Worm (Caenorhabditis elegans): Measurements from ENCODE around the gene C26D10.6.

Gene C26D10.6

DNA sequence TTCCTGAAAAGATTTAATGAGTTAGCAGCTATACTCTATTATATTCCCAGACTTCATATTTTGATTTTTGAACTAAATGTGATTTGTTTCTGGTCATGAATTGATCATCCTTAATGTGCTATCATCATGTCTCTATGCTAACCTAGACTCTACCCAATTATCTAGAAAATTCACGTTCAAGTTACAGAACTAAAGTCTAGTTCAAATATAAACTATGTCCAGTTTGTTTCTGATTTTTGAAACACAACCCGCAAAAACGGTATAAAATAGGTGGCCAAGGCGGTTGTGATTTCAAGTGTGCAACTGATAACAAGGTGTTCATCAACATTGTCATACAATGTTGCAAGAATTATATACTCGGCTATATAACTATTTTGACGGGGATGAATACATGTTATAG, 36.3 kb upstream of the C26D10.6 start, which contains the start of gene F49E12.10:
F49E12.10 (plus strand) TSS at position 301 of the 400 bp plus-strand sequence.
- TF ChIP-seq nhr-80 (tag; optimal IDR thresholded peaks at IDR 0.05): peak; percentile 27
- no peak for TF ChIP-seq somi-1 (GFP tag; optimal IDR thresholded peaks at IDR 0.05)
- no peak for TF ChIP-seq ama-1 (optimal IDR thresholded peaks at IDR 0.05)
- no peak for TF ChIP-seq ama-1 (GFP tag; optimal IDR thresholded peaks at IDR 0.05)
- no peak for TF ChIP-seq madf-3 (GFP tag; IDR thresholded peaks at IDR 0.05)
- no peak for TF ChIP-seq lin-26 (GFP tag; IDR thresholded peaks at IDR 0.05)

DNA sequence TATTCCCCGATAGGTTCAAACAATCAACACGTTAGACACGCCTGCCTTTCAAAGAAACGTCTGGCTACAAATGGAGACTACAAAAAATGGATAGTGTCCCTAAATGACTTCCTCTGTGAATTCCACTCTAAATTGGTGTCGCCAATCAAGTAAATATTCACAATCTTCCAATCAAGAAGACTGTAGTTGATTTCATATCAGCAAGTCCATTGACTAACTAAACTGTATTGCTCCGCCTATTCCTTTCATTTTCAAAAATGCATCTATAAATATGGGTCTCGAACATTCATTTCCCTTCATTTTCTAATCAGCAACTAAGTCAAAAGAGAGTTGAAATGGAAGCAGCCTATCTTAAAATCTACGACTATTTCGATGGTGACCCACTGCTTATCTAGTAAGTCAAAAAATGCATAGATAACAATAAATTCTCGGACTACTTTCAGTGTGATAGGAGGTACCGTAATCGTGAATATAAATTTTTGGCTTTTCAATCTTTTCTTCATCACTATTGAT, 33.6 kb upstream of the C26D10.6 start, which contains the start of gene drd-1:
drd-1 (plus strand) TSS at position 51 of the 513 bp plus-strand sequence.
- TF ChIP-seq fkh-3 (tag; optimal IDR thresholded peaks at IDR 0.05): no peak
- TF ChIP-seq madf-10 (tag; optimal IDR thresholded peaks at IDR 0.05): no peak
- peak in 1 of 2 experiments; percentile 40 for TF ChIP-seq let-607 (tag; optimal IDR thresholded peaks at IDR 0.05)
- no peak for TF ChIP-seq lin-54 (GFP tag; optimal IDR thresholded peaks at IDR 0.05)
- peak; percentile 96 for TF ChIP-seq nhr-80 (tag; optimal IDR thresholded peaks at IDR 0.05)
- no peak for TF ChIP-seq dpl-1 (GFP tag; optimal IDR thresholded peaks at IDR 0.05)
- no peak for TF ChIP-seq lin-26 (GFP tag; IDR thresholded peaks at IDR 0.05)
- no peak for TF ChIP-seq attf-3 (GFP tag; conservative IDR thresholded peaks at IDR 0.05)
- TF ChIP-seq lir-1 (GFP tag; conservative IDR thresholded peaks at IDR 0.05): no peak
- peak; percentile 27 for TF ChIP-seq nhr-90 (tag; optimal IDR thresholded peaks at IDR 0.05)
- TF ChIP-seq mel-28 (tag; optimal IDR thresholded peaks at IDR 0.05; ENCODE audit: borderline replicate concordance): no peak
- no peak for TF ChIP-seq ceh-79 (tag; optimal IDR thresholded peaks at IDR 0.05)
- no peak for TF ChIP-seq ceh-27 (GFP tag; optimal IDR thresholded peaks at IDR 0.05)
- no peak for TF ChIP-seq hmg-20 (GFP tag; IDR thresholded peaks at IDR 0.05)
- no peak for TF ChIP-seq die-1 (tag; optimal IDR thresholded peaks at IDR 0.05)
- peak; percentile 24 for TF ChIP-seq F22D6.2 (tag; optimal IDR thresholded peaks at IDR 0.05)
- TF ChIP-seq B0019.2 (GFP tag; conservative IDR thresholded peaks at IDR 0.05): no peak
- no peak for TF ChIP-seq rec-8 (tag; optimal IDR thresholded peaks at IDR 0.05)
- TF ChIP-seq hlh-26 (GFP tag; conservative IDR thresholded peaks at IDR 0.05): no peak
- peak; percentile 57 for TF ChIP-seq atf-7 (tag; optimal IDR thresholded peaks at IDR 0.05)
- TF ChIP-seq F39B2.1 (GFP tag; IDR thresholded peaks at IDR 0.05): no peak
- no peak for TF ChIP-seq B0035.1 (tag; optimal IDR thresholded peaks at IDR 0.05)
- no peak for TF ChIP-seq hlh-12 (tag; optimal IDR thresholded peaks at IDR 0.05)
- no peak for TF ChIP-seq zfh-2 (GFP tag; conservative IDR thresholded peaks at IDR 0.05)
- TF ChIP-seq B0336.3 (GFP tag; IDR thresholded peaks at IDR 0.05): 0 out of 2 replicates have a peak, but pooled peaks have one; percentile 25
- no peak for TF ChIP-seq gei-17 (GFP tag; optimal IDR thresholded peaks at IDR 0.05)
- TF ChIP-seq him-1 (tag; optimal IDR thresholded peaks at IDR 0.05): no peak
- 0 out of 2 replicates have a peak, but pooled peaks have one; percentile 27 for TF ChIP-seq nfyb-1 (GFP tag; IDR thresholded peaks at IDR 0.05)
- TF ChIP-seq cebp-1 (GFP tag; IDR thresholded peaks at IDR 0.05): no peak
- TF ChIP-seq cebp-1 (tag; optimal IDR thresholded peaks at IDR 0.05): no peak
- TF ChIP-seq efl-1 (GFP tag; optimal IDR thresholded peaks at IDR 0.05): no peak
- no peak for TF ChIP-seq tlf-1 (GFP tag; optimal IDR thresholded peaks at IDR 0.05)
- peak; percentile 73 for TF ChIP-seq ets-4 (GFP tag; optimal IDR thresholded peaks at IDR 0.05)
- peak; percentile 2 for TF ChIP-seq lin-40 (tag; optimal IDR thresholded peaks at IDR 0.05)
- TF ChIP-seq Y95B8A.8 (GFP tag; IDR thresholded peaks at IDR 0.05): no peak
- no peak for TF ChIP-seq C17E4.6 (GFP tag; IDR thresholded peaks at IDR 0.05)
- no peak for TF ChIP-seq akir-1 (GFP tag; optimal IDR thresholded peaks at IDR 0.05)
- TF ChIP-seq ztf-22 (GFP tag; optimal IDR thresholded peaks at IDR 0.05): peak; percentile 69
- no peak for TF ChIP-seq rpc-1 (optimal IDR thresholded peaks at IDR 0.05)
- no peak for TF ChIP-seq rpc-1 (tag; optimal IDR thresholded peaks at IDR 0.05)
